Worm (Caenorhabditis elegans) whole organism, L2 larva: Measurements from ENCODE around the gene K10F12.7.
A peak's percentile ranks its signal among the peaks of the same experiment; 100 is the strongest.

Experiments
- ZK546.5 ChIP-seq: sonication (generic microtip); optimal IDR thresholded peaks from 2 replicates; lab custom pipeline; 2017; ENCODE audit warnings: missing biosample characterization, missing genetic modification characterization
- aly-2 ChIP-seq: fragments of 150-350 bp; optimal IDR thresholded peaks from 2 replicates; lab custom pipeline; 2014; ENCODE audit warnings: missing biosample characterization, missing genetic modification characterization
- egl-27 ChIP-seq: sonication (generic microtip); optimal IDR thresholded peaks from 3 replicates; lab custom pipeline; 2017; ENCODE audit warnings: missing biosample characterization, missing genetic modification reagents, missing genetic modification characterization
- elt-1 ChIP-seq: fragments of 150-350 bp; optimal IDR thresholded peaks from 2 replicates; lab custom pipeline; 2014; ENCODE audit warnings: missing biosample characterization, missing genetic modification characterization
- fos-1 ChIP-seq: fragments of 150-350 bp; optimal IDR thresholded peaks from 2 replicates; lab custom pipeline; 2014; ENCODE audit warnings: missing biosample characterization, missing genetic modification characterization
- lin-13 ChIP-seq: fragments of 150-350 bp; optimal IDR thresholded peaks from 2 replicates; lab custom pipeline; 2014; ENCODE audit warnings: missing biosample characterization, missing genetic modification reagents, missing genetic modification characterization
- lin-39 ChIP-seq: fragments of 150-350 bp; optimal IDR thresholded peaks from 2 replicates; lab custom pipeline; 2014; ENCODE audit warnings: missing biosample characterization, missing genetic modification reagents, missing genetic modification characterization
- lsy-2 ChIP-seq, 2 experiments: fragments of 150-350 bp in 1 of 2; sonication (generic microtip) in 1 of 2; optimal IDR thresholded peaks; 2 replicates each; lab custom pipeline; 2014 to 2017; ENCODE audit warnings: missing biosample characterization in 2 of 2, missing genetic modification characterization in 2 of 2
- nhr-77 ChIP-seq: fragments of 150-350 bp; optimal IDR thresholded peaks from 2 replicates; lab custom pipeline; 2014; ENCODE audit warnings: missing biosample characterization, missing genetic modification characterization
- sem-4 ChIP-seq: fragments of 150-350 bp; optimal IDR thresholded peaks from 2 replicates; lab custom pipeline; 2014; ENCODE audit warnings: missing biosample characterization, missing genetic modification reagents, missing genetic modification characterization
- unc-62 ChIP-seq: fragments of 150-350 bp; optimal IDR thresholded peaks from 2 replicates; lab custom pipeline; 2014; ENCODE audit warnings: missing biosample characterization, missing genetic modification reagents, missing genetic modification characterization
- ztf-11 ChIP-seq: sonication (generic microtip); optimal IDR thresholded peaks from 2 replicates; lab custom pipeline; 2017; ENCODE audit warnings: missing biosample characterization, missing genetic modification characterization

ce11 chrIII:423875-424274, 41.5 kb upstream of the K10F12.7 start:
- TF ChIP-seq lin-13 (GFP tag; lab: Kevin White, UChicago) (no peak), sem-4 (tag; lab: Kevin White, UChicago) (no peak), lsy-2 (tag; optimal IDR thresholded peaks at IDR 0.05; lab: Kevin White, UChicago) (peak in 1 of 2 experiments; percentile 20), ztf-11 (tag; lab: Kevin White, UChicago) (no peak), lin-39 (no peak), fos-1 (no peak), ZK546.5 (tag; lab: Kevin White, UChicago) (no peak), elt-1 (tag; lab: Kevin White, UChicago) (no peak), egl-27 (tag; lab: Kevin White, UChicago) (no peak), nhr-77 (tag; lab: Kevin White, UChicago) (no peak), unc-62 (GFP tag; lab: Kevin White, UChicago) (no peak), aly-2 (tag; lab: Kevin White, UChicago) (no peak)
